Fruit fly (Drosophila melanogaster): Measurements from ENCODE around the gene CG13723.
A peak's percentile ranks its signal among the peaks of the same experiment; 100 is the strongest.

Gene CG13723

dm6 chr3L:17238129-17238732 is 26.0 kb upstream of the CG13723 start, which contains the start of gene Rbp6 (continued):
- TF ChIP-seq fd102C (GFP tag; optimal IDR thresholded peaks at IDR 0.05) = no peak
- no peak for TF ChIP-seq sima (GFP tag; optimal IDR thresholded peaks at IDR 0.05)
- TF ChIP-seq slp2 (GFP tag; optimal IDR thresholded peaks at IDR 0.05) = no peak
- no peak for TF ChIP-seq CG6813 (GFP tag; optimal IDR thresholded peaks at IDR 0.05)
- no peak for TF ChIP-seq chn (GFP tag; optimal IDR thresholded peaks at IDR 0.05)
- TF ChIP-seq Fer1 (GFP tag; optimal IDR thresholded peaks at IDR 0.05) = no peak
- no peak for TF ChIP-seq CG18619 (GFP tag; optimal IDR thresholded peaks at IDR 0.05)
- TF ChIP-seq hth (optimal IDR thresholded peaks at IDR 0.05) = no peak
- no peak for TF ChIP-seq tx (GFP tag; optimal IDR thresholded peaks at IDR 0.05)
- TF ChIP-seq usp (GFP tag; optimal IDR thresholded peaks at IDR 0.05) = no peak
- no peak for TF ChIP-seq schlank (tag; optimal IDR thresholded peaks at IDR 0.05)
- no peak for TF ChIP-seq CG13296 (GFP tag; optimal IDR thresholded peaks at IDR 0.05)
- TF ChIP-seq CG10321 (GFP tag; IDR thresholded peaks at IDR 0.05) = no peak
- TF ChIP-seq CG33557 (GFP tag; optimal IDR thresholded peaks at IDR 0.05) = no peak
- TF ChIP-seq CG1024 (GFP tag; IDR thresholded peaks at IDR 0.05) = no peak
- TF ChIP-seq CG32767 (GFP tag; IDR thresholded peaks at IDR 0.05) = no peak
- TF ChIP-seq Dbx (GFP tag; IDR thresholded peaks at IDR 0.05) = no peak
- TF ChIP-seq p53 (GFP tag; optimal IDR thresholded peaks at IDR 0.05) = no peak
- TF ChIP-seq inv (GFP tag; IDR thresholded peaks at IDR 0.05; ENCODE audit: partially characterized antibody) = no peak
- TF ChIP-seq yki (optimal IDR thresholded peaks at IDR 0.05) = no peak
- no peak for TF ChIP-seq CG14050 (GFP tag; IDR thresholded peaks at IDR 0.05)
- TF ChIP-seq Six4 (GFP tag; optimal IDR thresholded peaks at IDR 0.05) = no peak
- TF ChIP-seq kay (GFP tag; optimal IDR thresholded peaks at IDR 0.05) = no peak
- TF ChIP-seq CG7963 (GFP tag; IDR thresholded peaks at IDR 0.05; ENCODE audit: partially characterized antibody) = no peak
- no peak for TF ChIP-seq CG8290 (GFP tag; optimal IDR thresholded peaks at IDR 0.05)
- TF ChIP-seq CG8290 (tag; optimal IDR thresholded peaks at IDR 0.05) = no peak
- TF ChIP-seq ash1 (GFP tag; optimal IDR thresholded peaks at IDR 0.05) = no peak
- TF ChIP-seq CG1603 (tag; optimal IDR thresholded peaks at IDR 0.05) = peak; percentile 36
- peak; percentile 1 for TF ChIP-seq lab (GFP tag; optimal IDR thresholded peaks at IDR 0.05)
- TF ChIP-seq trh (GFP tag; optimal IDR thresholded peaks at IDR 0.05) = no peak
- no peak for TF ChIP-seq Aef1 (GFP tag; IDR thresholded peaks at IDR 0.05)
- TF ChIP-seq CG14441 (GFP tag; IDR thresholded peaks at IDR 0.05) = no peak
- TF ChIP-seq luna (GFP tag; optimal IDR thresholded peaks at IDR 0.05) = no peak
- no peak for TF ChIP-seq ERR (GFP tag; optimal IDR thresholded peaks at IDR 0.05)
- no peak for TF ChIP-seq chif (GFP tag; optimal IDR thresholded peaks at IDR 0.05)
- no peak for TF ChIP-seq h (optimal IDR thresholded peaks at IDR 0.05)
- no peak for TF ChIP-seq klu (GFP tag; IDR thresholded peaks at IDR 0.05)
- TF ChIP-seq MESR4 (GFP tag; optimal IDR thresholded peaks at IDR 0.05) = no peak
- TF ChIP-seq rib (GFP tag; IDR thresholded peaks at IDR 0.05) = no peak
- no peak for TF ChIP-seq CG17912 (GFP tag; optimal IDR thresholded peaks at IDR 0.05)
- TF ChIP-seq CG13624 (GFP tag; optimal IDR thresholded peaks at IDR 0.05) = no peak
- TF ChIP-seq CG12071 (GFP tag; optimal IDR thresholded peaks at IDR 0.05) = no peak
- no peak for TF ChIP-seq Dref (GFP tag; IDR thresholded peaks at IDR 0.05)
- no peak for TF ChIP-seq Nf-YC (tag; optimal IDR thresholded peaks at IDR 0.05)
- 0 out of 3 replicates have a peak, but pooled peaks have one; percentile 34 for TF ChIP-seq CG11695 (GFP tag; IDR thresholded peaks at IDR 0.05)
- no peak for TF ChIP-seq Bgb (GFP tag; IDR thresholded peaks at IDR 0.05; ENCODE audit: partially characterized antibody)
- no peak for TF ChIP-seq cwo (GFP tag; optimal IDR thresholded peaks at IDR 0.05)
- TF ChIP-seq CG17612 (GFP tag; IDR thresholded peaks at IDR 0.05) = no peak
- peak; percentile 86 for TF ChIP-seq CG4360 (GFP tag; IDR thresholded peaks at IDR 0.05)
- peak; percentile 42; the same call in 1 of the 3 replicates for TF ChIP-seq row (GFP tag; IDR thresholded peaks at IDR 0.05)
- no peak for TF ChIP-seq ara (GFP tag; IDR thresholded peaks at IDR 0.05)
- TF ChIP-seq sr (GFP tag; IDR thresholded peaks at IDR 0.05) = 0 out of 3 replicates have a peak, but pooled peaks have one; percentile 20
- no peak for TF ChIP-seq z (GFP tag; IDR thresholded peaks at IDR 0.05)
